Fruit fly (Drosophila melanogaster): ENCODE measurements around the gene CG32024.
A peak's percentile ranks its signal among the peaks of the same experiment; 100 is the strongest.

CG32024 gene

DNA sequence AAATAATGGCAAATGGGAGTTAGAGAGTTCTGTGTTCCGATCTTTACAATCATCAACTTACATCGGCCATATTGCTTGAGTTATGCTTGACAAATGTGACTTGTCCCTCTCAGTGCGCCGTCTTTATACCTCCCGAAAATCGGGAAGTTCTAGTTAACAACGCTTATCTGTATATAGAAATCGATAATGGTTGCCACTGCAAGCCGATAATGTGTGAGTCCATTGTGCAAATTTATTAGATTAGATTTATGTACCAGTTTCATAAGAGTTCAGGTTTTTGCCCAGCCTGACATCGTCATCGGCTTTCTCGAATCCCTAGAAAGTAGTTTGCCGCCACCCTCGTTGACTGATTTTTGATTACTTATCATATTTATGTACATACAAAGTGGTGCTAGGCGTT is 19.0 kb upstream of the CG32024 start, which contains the start of gene Acbp5:
TSS of gene Acbp5 (minus strand) at position 101 of the 400 bp plus-strand sequence.
- TF ChIP-seq CG32121 (GFP tag; IDR thresholded peaks at IDR 0.05) (no peak), CG8301 (tag; optimal IDR thresholded peaks at IDR 0.05) (no peak), CG9948 (tag; optimal IDR thresholded peaks at IDR 0.05) (no peak), CG8159 (tag; optimal IDR thresholded peaks at IDR 0.05) (no peak), CG17806 (tag; optimal IDR thresholded peaks at IDR 0.05) (no peak), Pif1A (GFP tag; optimal IDR thresholded peaks at IDR 0.05) (no peak), CG10348 (GFP tag; IDR thresholded peaks at IDR 0.05) (no peak), CG12605 (GFP tag; IDR thresholded peaks at IDR 0.05) (no peak), CG14655 (GFP tag; optimal IDR thresholded peaks at IDR 0.05) (no peak), D1 (tag; optimal IDR thresholded peaks at IDR 0.05) (no peak), rn (GFP tag; IDR thresholded peaks at IDR 0.05) (no peak), CG13204 (GFP tag; optimal IDR thresholded peaks at IDR 0.05) (no peak), CG34367 (tag; optimal IDR thresholded peaks at IDR 0.05) (no peak), fd96Ca (GFP tag; IDR thresholded peaks at IDR 0.05) (no peak), EcR (GFP tag; optimal IDR thresholded peaks at IDR 0.05) (no peak), Ets98B (GFP tag; IDR thresholded peaks at IDR 0.05) (no peak), CG4496 (GFP tag; IDR thresholded peaks at IDR 0.05) (no peak)

DNA sequence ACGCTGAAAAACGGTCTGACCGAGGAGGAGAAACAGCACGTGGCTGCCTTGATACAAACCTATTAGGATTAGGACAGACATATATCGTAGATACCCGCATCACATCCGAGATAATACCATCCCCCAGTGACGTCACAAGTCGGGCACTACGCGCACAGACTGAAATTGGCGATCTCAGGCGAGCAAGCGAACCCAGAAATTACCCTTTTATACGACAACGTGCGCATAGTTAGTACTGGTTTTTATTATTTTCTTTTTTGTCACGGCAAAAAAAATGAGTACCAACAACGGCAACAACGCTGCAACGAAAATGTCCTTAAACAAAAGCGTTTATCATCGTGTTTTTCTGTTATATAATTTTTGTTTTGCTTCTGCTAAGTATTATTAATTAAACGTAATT is 9.3 kb upstream of the CG32024 start:
- TF ChIP-seq CG9948 (tag; optimal IDR thresholded peaks at IDR 0.05) (no peak), gl (tag; optimal IDR thresholded peaks at IDR 0.05) (no peak), CG8301 (tag; optimal IDR thresholded peaks at IDR 0.05) (no peak), CG15710 (tag; optimal IDR thresholded peaks at IDR 0.05) (no peak)

DNA sequence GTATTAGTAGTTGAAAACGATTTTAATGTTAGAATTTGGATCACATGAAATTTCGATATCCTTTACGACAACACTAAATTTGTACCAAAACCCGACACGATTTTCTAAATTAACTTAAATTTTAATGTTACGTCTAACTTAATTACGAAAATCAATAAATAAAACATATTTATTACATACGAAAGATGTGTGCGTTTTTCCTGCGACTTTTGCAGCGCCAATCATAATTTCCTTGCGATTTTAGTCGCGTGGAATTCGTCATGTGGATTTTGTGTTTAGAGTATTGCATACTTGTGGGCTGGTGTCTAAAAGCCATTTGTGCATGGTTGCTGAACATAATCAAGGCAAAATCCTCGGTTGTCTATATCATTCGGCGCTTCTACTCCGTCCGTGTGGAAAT is 8.9 kb upstream of the CG32024 start:
- TF ChIP-seq D1 (tag; optimal IDR thresholded peaks at IDR 0.05) (peak; percentile 4), CG15710 (tag; optimal IDR thresholded peaks at IDR 0.05) (no peak)

DNA sequence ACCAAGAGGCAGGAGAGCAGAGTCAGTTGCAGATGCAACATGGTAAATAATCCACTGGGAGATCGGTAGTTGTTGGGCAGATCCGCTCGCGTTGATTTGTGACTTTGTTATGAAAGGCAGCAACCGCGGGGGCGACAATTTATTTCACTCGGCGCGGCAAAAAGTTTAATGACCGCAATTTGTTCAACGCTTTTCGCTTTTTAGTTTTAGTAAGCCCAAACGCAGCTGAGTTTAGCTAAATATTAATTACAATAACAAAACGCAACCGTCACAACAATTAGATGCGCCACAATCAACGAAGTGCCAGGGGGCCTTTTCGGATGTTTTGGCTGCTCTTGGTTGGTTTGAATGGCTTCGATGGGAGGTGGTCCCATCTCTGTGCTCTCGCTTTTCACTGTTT is 7.0 kb upstream of the CG32024 start, which contains the start of gene CG13310:
TSS of gene CG13310 (minus strand) at position 101 of the 400 bp plus-strand sequence.
- TF ChIP-seq CG34367 (tag; optimal IDR thresholded peaks at IDR 0.05), result no peak
- no peak for TF ChIP-seq EcR (GFP tag; optimal IDR thresholded peaks at IDR 0.05)
- TF ChIP-seq D1 (tag; optimal IDR thresholded peaks at IDR 0.05), result no peak
- no peak for TF ChIP-seq CG8301 (tag; optimal IDR thresholded peaks at IDR 0.05)
- TF ChIP-seq rn (GFP tag; IDR thresholded peaks at IDR 0.05), result no peak
- TF ChIP-seq Snoo (tag; optimal IDR thresholded peaks at IDR 0.05), result no peak
- no peak for TF ChIP-seq Pif1B (GFP tag; optimal IDR thresholded peaks at IDR 0.05)
- TF ChIP-seq CG9948 (tag; optimal IDR thresholded peaks at IDR 0.05), result no peak
- TF ChIP-seq gl (tag; optimal IDR thresholded peaks at IDR 0.05), result no peak
- no peak for TF ChIP-seq CG12605 (GFP tag; IDR thresholded peaks at IDR 0.05)
- no peak for TF ChIP-seq Ets98B (GFP tag; IDR thresholded peaks at IDR 0.05)
- no peak for TF ChIP-seq CG8159 (tag; optimal IDR thresholded peaks at IDR 0.05)
- TF ChIP-seq CG4496 (GFP tag; IDR thresholded peaks at IDR 0.05), result no peak
- TF ChIP-seq Pif1A (GFP tag; optimal IDR thresholded peaks at IDR 0.05), result no peak

DNA sequence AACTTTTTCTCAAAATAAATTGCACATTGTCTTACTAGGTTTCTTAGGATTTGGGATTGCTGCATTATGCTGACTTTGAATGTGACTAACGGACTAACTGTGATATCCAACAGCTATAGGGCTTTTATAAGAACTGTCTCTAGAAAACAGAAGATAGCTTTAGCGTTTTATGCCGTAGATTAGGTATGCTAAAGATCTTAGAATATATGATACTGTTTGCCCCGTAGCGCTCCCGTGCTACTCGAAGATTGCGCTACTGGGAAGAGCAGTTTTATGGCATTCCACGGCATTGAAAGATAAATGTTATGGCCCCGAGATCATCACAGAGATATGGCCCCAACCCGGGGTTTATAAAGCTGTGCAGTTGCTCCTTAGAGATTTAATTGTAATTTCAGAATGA is 5.3 kb upstream of the CG32024 start, which contains the start of the genes CG13311 and CG34426:
TSS of gene CG13311 (minus strand) at position 101 of the 400 bp plus-strand sequence.
TSS of gene CG34426 (plus strand) at position 400 of the 400 bp plus-strand sequence.
- TF ChIP-seq CG14655 (GFP tag; optimal IDR thresholded peaks at IDR 0.05) (no peak), Ets98B (GFP tag; IDR thresholded peaks at IDR 0.05) (no peak), Snoo (tag; optimal IDR thresholded peaks at IDR 0.05) (no peak), CG15710 (tag; optimal IDR thresholded peaks at IDR 0.05) (no peak), D1 (tag; optimal IDR thresholded peaks at IDR 0.05) (no peak), fd96Ca (GFP tag; IDR thresholded peaks at IDR 0.05) (no peak), Pif1A (GFP tag; optimal IDR thresholded peaks at IDR 0.05) (no peak), rn (GFP tag; IDR thresholded peaks at IDR 0.05) (no peak), CG9948 (tag; optimal IDR thresholded peaks at IDR 0.05) (no peak)

DNA sequence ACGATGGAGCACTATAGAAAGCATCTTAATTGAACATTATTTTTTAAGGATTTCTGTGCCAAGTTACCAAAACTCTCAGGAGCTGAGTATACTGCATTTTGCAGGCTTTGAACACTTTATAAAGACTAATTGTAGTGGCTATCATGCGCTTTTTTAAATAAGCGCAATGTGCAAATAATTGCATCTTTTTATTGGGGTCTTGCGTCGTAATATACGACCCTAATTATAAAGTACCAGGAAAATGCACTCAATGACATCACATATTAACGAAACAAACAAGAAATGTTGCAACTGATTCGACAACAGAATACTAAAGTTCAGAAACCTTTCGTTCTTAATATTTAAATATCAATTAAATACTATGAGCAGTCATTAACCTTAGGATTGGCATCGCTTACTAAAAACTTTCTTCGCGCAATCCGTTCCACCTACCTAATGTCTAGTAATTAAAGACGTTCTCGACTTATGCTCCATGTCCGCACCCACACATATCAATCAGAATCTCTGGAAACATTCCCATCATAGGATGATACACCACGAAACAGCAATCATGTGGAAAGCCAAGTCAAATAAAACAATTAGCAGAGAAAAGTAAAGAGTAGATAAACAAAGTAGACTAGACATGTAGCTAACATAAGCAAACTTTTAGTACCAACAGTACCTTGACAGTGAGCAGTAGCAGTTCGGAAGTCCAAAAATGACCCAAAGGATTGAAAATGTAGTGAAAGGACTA is 3.2 kb upstream of the CG32024 start, which contains the start of the genes CG32023 and CG34427:
TSS of gene CG32023 (minus strand) at position 101 of the 733 bp plus-strand sequence.
TSS of gene CG34427 (plus strand) at position 683 of the 733 bp plus-strand sequence.
- no peak for TF ChIP-seq Pif1A (GFP tag; optimal IDR thresholded peaks at IDR 0.05)
- no peak for TF ChIP-seq Ets98B (GFP tag; IDR thresholded peaks at IDR 0.05)
- TF ChIP-seq CG8159 (tag; optimal IDR thresholded peaks at IDR 0.05), result no peak
- no peak for TF ChIP-seq CG34367 (tag; optimal IDR thresholded peaks at IDR 0.05)
- no peak for TF ChIP-seq CG15710 (tag; optimal IDR thresholded peaks at IDR 0.05)
- TF ChIP-seq CG32121 (GFP tag; IDR thresholded peaks at IDR 0.05), result no peak
- TF ChIP-seq gl (tag; optimal IDR thresholded peaks at IDR 0.05), result no peak
- no peak for TF ChIP-seq CG9948 (tag; optimal IDR thresholded peaks at IDR 0.05)
- TF ChIP-seq fd96Ca (GFP tag; IDR thresholded peaks at IDR 0.05), result no peak
- no peak for TF ChIP-seq rn (GFP tag; IDR thresholded peaks at IDR 0.05)
- no peak for TF ChIP-seq CG13204 (GFP tag; optimal IDR thresholded peaks at IDR 0.05)
- TF ChIP-seq CG10348 (GFP tag; IDR thresholded peaks at IDR 0.05), result no peak
- TF ChIP-seq Pif1B (GFP tag; optimal IDR thresholded peaks at IDR 0.05), result no peak
- TF ChIP-seq CG12605 (GFP tag; IDR thresholded peaks at IDR 0.05), result no peak
- TF ChIP-seq CG14655 (GFP tag; optimal IDR thresholded peaks at IDR 0.05), result no peak
- TF ChIP-seq CG17806 (tag; optimal IDR thresholded peaks at IDR 0.05), result no peak
- TF ChIP-seq Snoo (tag; optimal IDR thresholded peaks at IDR 0.05), result no peak
- no peak for TF ChIP-seq EcR (GFP tag; optimal IDR thresholded peaks at IDR 0.05)
